Worm (Caenorhabditis elegans) whole organism, late embryonic: Measurements from ENCODE around the gene C04F6.9.

ENCODE experiments used
- C08G9.2 ChIP-seq: sonication (generic microtip); optimal IDR thresholded peaks from 2 replicates; lab custom pipeline; 2016; ENCODE audit warnings: mild to moderate bottlenecking, missing genetic modification characterization, moderate library complexity, missing compliant biosample characterization
- K02D7.2 ChIP-seq: sonication (generic microtip); optimal IDR thresholded peaks from 2 replicates; lab custom pipeline; 2017; ENCODE audit warnings: mild to moderate bottlenecking, missing genetic modification characterization, missing compliant biosample characterization
- K09A11.1 ChIP-seq: sonication (generic microtip); optimal IDR thresholded peaks from 2 replicates; lab custom pipeline; 2017; ENCODE audit warnings: antibody characterized with exemption, mild to moderate bottlenecking, missing genetic modification characterization, missing compliant biosample characterization; ENCODE audit not compliant: insufficient read depth
- T23F11.4 ChIP-seq: fragments of 200-800 bp; sonication (Bioruptor generic); optimal IDR thresholded peaks from 2 replicates; lab custom pipeline; 2018; ENCODE audit warnings: mild to moderate bottlenecking, missing genetic modification characterization, missing compliant biosample characterization
- Y22D7AL.16 ChIP-seq: sonication (generic microtip); optimal IDR thresholded peaks from 2 replicates; lab custom pipeline; 2016; ENCODE audit warnings: missing genetic modification characterization, missing compliant biosample characterization
- ahr-1 ChIP-seq: sonication (generic microtip); optimal IDR thresholded peaks from 2 replicates; lab custom pipeline; 2016; ENCODE audit warnings: missing genetic modification characterization, missing compliant biosample characterization
- ama-1 ChIP-seq: fragments of 150-350 bp; optimal IDR thresholded peaks from 2 replicates; lab custom pipeline; 2014
- ceh-14 ChIP-seq: sonication (generic microtip); optimal IDR thresholded peaks from 2 replicates; lab custom pipeline; 2016; ENCODE audit warnings: missing genotype, missing genetic modification characterization, missing compliant biosample characterization
- ceh-18 ChIP-seq: sonication (generic microtip); optimal IDR thresholded peaks from 2 replicates; lab custom pipeline; 2016; ENCODE audit warnings: missing genetic modification characterization, missing compliant biosample characterization
- ceh-2 ChIP-seq: sonication (generic microtip); optimal IDR thresholded peaks from 2 replicates; lab custom pipeline; 2016; ENCODE audit warnings: missing genotype, missing genetic modification characterization, missing compliant biosample characterization
- ceh-22 ChIP-seq: sonication (generic microtip); optimal IDR thresholded peaks from 2 replicates; lab custom pipeline; 2017; ENCODE audit warnings: missing biosample characterization, missing genetic modification characterization
- ceh-24 ChIP-seq: sonication (generic microtip); optimal IDR thresholded peaks from 2 replicates; lab custom pipeline; 2016; ENCODE audit warnings: mild to moderate bottlenecking, missing genetic modification characterization, missing compliant biosample characterization
- ceh-30 ChIP-seq: fragments of 150-350 bp; optimal IDR thresholded peaks from 2 replicates; lab custom pipeline; 2014; ENCODE audit warnings: missing biosample characterization, missing genetic modification characterization
- ceh-45 ChIP-seq: fragments of 200-800 bp; sonication (Bioruptor generic); IDR thresholded peaks from 2 replicates; pipeline ENCODE4 v1.3.6; 2022; ENCODE audit warnings: missing genetic modification reagents, missing genetic modification characterization, missing compliant biosample characterization
- ceh-48 ChIP-seq: sonication (generic microtip); optimal IDR thresholded peaks from 2 replicates; lab custom pipeline; 2016; ENCODE audit warnings: missing genetic modification characterization, inconsistent platforms, missing compliant biosample characterization
- ceh-6 ChIP-seq: fragments of 200-800 bp; sonication (Bioruptor generic); optimal IDR thresholded peaks from 2 replicates; lab custom pipeline; 2018; ENCODE audit warnings: mild to moderate bottlenecking, missing genetic modification characterization, missing compliant biosample characterization
- ceh-9 ChIP-seq: sonication (generic microtip); optimal IDR thresholded peaks from 2 replicates; lab custom pipeline; 2016; ENCODE audit warnings: mild to moderate bottlenecking, missing genetic modification characterization, inconsistent platforms, missing compliant biosample characterization
- che-1 ChIP-seq: sonication (generic microtip); optimal IDR thresholded peaks from 2 replicates; lab custom pipeline; 2016; ENCODE audit warnings: mild to moderate bottlenecking, missing genetic modification characterization, missing compliant biosample characterization
- dmd-4 ChIP-seq: sonication (generic microtip); optimal IDR thresholded peaks from 2 replicates; lab custom pipeline; 2016; ENCODE audit warnings: borderline replicate concordance, missing genetic modification characterization, missing compliant biosample characterization
- dve-1 ChIP-seq: sonication (generic microtip); optimal IDR thresholded peaks from 2 replicates; lab custom pipeline; 2017; ENCODE audit warnings: antibody characterized with exemption, mild to moderate bottlenecking, missing genetic modification characterization, missing compliant biosample characterization
- elt-2 ChIP-seq: sonication (generic microtip); optimal IDR thresholded peaks from 2 replicates; lab custom pipeline; 2016; ENCODE audit warnings: missing genetic modification reagents, missing genetic modification characterization, missing compliant biosample characterization
- elt-4 ChIP-seq: sonication (generic microtip); optimal IDR thresholded peaks from 2 replicates; lab custom pipeline; 2016; ENCODE audit warnings: missing genetic modification characterization, missing compliant biosample characterization
- fax-1 ChIP-seq: sonication (generic microtip); optimal IDR thresholded peaks from 2 replicates; lab custom pipeline; 2016; ENCODE audit warnings: missing genotype, missing genetic modification characterization, missing compliant biosample characterization
- fkh-10 ChIP-seq: fragments of 150-350 bp; optimal IDR thresholded peaks from 2 replicates; lab custom pipeline; 2014; ENCODE audit warnings: missing biosample characterization, missing genetic modification reagents, missing genetic modification characterization
- gmeb-2 ChIP-seq: sonication (generic microtip); optimal IDR thresholded peaks from 2 replicates; lab custom pipeline; 2016; ENCODE audit warnings: missing genetic modification characterization, inconsistent platforms, missing compliant biosample characterization
- hlh-30 ChIP-seq: sonication (generic microtip); optimal IDR thresholded peaks from 2 replicates; lab custom pipeline; 2017; ENCODE audit warnings: antibody characterized with exemption, missing genetic modification characterization, missing compliant biosample characterization; ENCODE audit not compliant: insufficient read depth
- hlh-8 ChIP-seq: sonication (generic microtip); optimal IDR thresholded peaks from 2 replicates; lab custom pipeline; 2016; ENCODE audit warnings: missing genotype, missing genetic modification characterization, missing compliant biosample characterization
- lim-6 ChIP-seq: sonication (generic microtip); optimal IDR thresholded peaks from 2 replicates; lab custom pipeline; 2016; ENCODE audit warnings: missing genetic modification characterization, missing compliant biosample characterization
- lin-11 ChIP-seq: fragments of 200-800 bp; sonication (Bioruptor generic); optimal IDR thresholded peaks from 2 replicates; lab custom pipeline; 2018; ENCODE audit warnings: mild to moderate bottlenecking, missing genetic modification characterization, missing compliant biosample characterization
- madf-2 ChIP-seq: sonication (generic microtip); optimal IDR thresholded peaks from 2 replicates; lab custom pipeline; 2017; ENCODE audit warnings: missing genetic modification characterization, missing compliant biosample characterization
- nfya-1 ChIP-seq: sonication (generic microtip); optimal IDR thresholded peaks from 2 replicates; lab custom pipeline; 2017; ENCODE audit warnings: missing genetic modification characterization, mild to moderate bottlenecking, missing compliant biosample characterization, antibody characterized with exemption, moderate library complexity
- nhr-232 ChIP-seq: sonication (generic microtip); optimal IDR thresholded peaks from 2 replicates; lab custom pipeline; 2016; ENCODE audit warnings: missing genetic modification characterization, missing compliant biosample characterization
- npax-4 ChIP-seq: sonication (generic microtip); optimal IDR thresholded peaks from 2 replicates; lab custom pipeline; 2016; ENCODE audit warnings: missing genetic modification characterization, missing compliant biosample characterization
- odd-2 ChIP-seq: sonication (generic microtip); optimal IDR thresholded peaks from 2 replicates; lab custom pipeline; 2017; ENCODE audit warnings: antibody characterized with exemption, mild to moderate bottlenecking, missing genetic modification characterization, missing compliant biosample characterization
- pag-3 ChIP-seq: sonication (generic microtip); optimal IDR thresholded peaks from 2 replicates; lab custom pipeline; 2016; ENCODE audit warnings: missing compliant biosample characterization, missing genetic modification characterization, borderline replicate concordance
- pat-9 ChIP-seq: fragments of 200-800 bp; sonication (Bioruptor generic); optimal IDR thresholded peaks from 2 replicates; lab custom pipeline; 2018; ENCODE audit warnings: mild to moderate bottlenecking, missing genetic modification characterization, moderate library complexity, missing compliant biosample characterization
- pax-1 ChIP-seq: fragments of 150-350 bp; optimal IDR thresholded peaks from 2 replicates; lab custom pipeline; 2014; ENCODE audit warnings: missing biosample characterization, missing genetic modification characterization
- pha-2 ChIP-seq: sonication (generic microtip); optimal IDR thresholded peaks from 2 replicates; lab custom pipeline; 2017; ENCODE audit warnings: mild to moderate bottlenecking, missing genetic modification characterization, missing compliant biosample characterization
- pha-4 ChIP-seq: fragments of 150-350 bp; optimal IDR thresholded peaks from 2 replicates; lab custom pipeline; 2018; ENCODE audit warnings: missing biosample characterization, missing genetic modification reagents, missing genetic modification characterization
- pqm-1 ChIP-seq: sonication (generic microtip); optimal IDR thresholded peaks from 2 replicates; lab custom pipeline; 2016; ENCODE audit warnings: missing genetic modification characterization, missing compliant biosample characterization
- pros-1 ChIP-seq: fragments of 150-350 bp; optimal IDR thresholded peaks from 2 replicates; lab custom pipeline; 2014; ENCODE audit warnings: missing biosample characterization, missing genetic modification reagents, missing genetic modification characterization
- rnt-1 ChIP-seq: sonication (generic microtip); optimal IDR thresholded peaks from 2 replicates; lab custom pipeline; 2016; ENCODE audit warnings: missing genetic modification characterization, missing compliant biosample characterization
- sdc-2 ChIP-seq: sonication (generic microtip); optimal IDR thresholded peaks from 2 replicates; lab custom pipeline; 2016; ENCODE audit warnings: missing genotype, missing genetic modification characterization, missing compliant biosample characterization
- sox-2 ChIP-seq: fragments of 200-800 bp; sonication (Bioruptor generic); IDR thresholded peaks from 2 replicates; pipeline ENCODE4 v1.3.6; 2022; ENCODE audit warnings: missing genetic modification reagents, missing genetic modification characterization, missing compliant biosample characterization
- sox-4 ChIP-seq: sonication (generic microtip); optimal IDR thresholded peaks from 2 replicates; lab custom pipeline; 2017; ENCODE audit warnings: mild to moderate bottlenecking, missing genetic modification characterization, inconsistent platforms, missing compliant biosample characterization
- syd-9 ChIP-seq: sonication (generic microtip); optimal IDR thresholded peaks from 2 replicates; lab custom pipeline; 2016; ENCODE audit warnings: mild to moderate bottlenecking, missing genetic modification characterization, moderate library complexity, missing compliant biosample characterization
- tbx-2 ChIP-seq: sonication (generic microtip); optimal IDR thresholded peaks from 2 replicates; lab custom pipeline; 2016; ENCODE audit warnings: missing genetic modification characterization, missing compliant biosample characterization
- tbx-7 ChIP-seq: sonication (generic microtip); optimal IDR thresholded peaks from 2 replicates; lab custom pipeline; 2016; ENCODE audit warnings: missing genotype, missing genetic modification characterization, missing compliant biosample characterization
- ttx-3 ChIP-seq: sonication (generic microtip); optimal IDR thresholded peaks from 2 replicates; lab custom pipeline; 2016; ENCODE audit warnings: missing genetic modification reagents, missing genetic modification characterization, missing compliant biosample characterization
- unc-42 ChIP-seq: sonication (generic microtip); optimal IDR thresholded peaks from 2 replicates; lab custom pipeline; 2016; ENCODE audit warnings: missing genotype, missing genetic modification characterization, missing compliant biosample characterization
- unc-55 ChIP-seq: sonication (generic microtip); optimal IDR thresholded peaks from 2 replicates; lab custom pipeline; 2017; ENCODE audit warnings: missing biosample characterization, missing genetic modification reagents, missing genetic modification characterization
- unc-86 ChIP-seq: sonication (generic microtip); optimal IDR thresholded peaks from 2 replicates; lab custom pipeline; 2016; ENCODE audit warnings: missing genetic modification characterization, missing compliant biosample characterization
- ztf-16 ChIP-seq: sonication (generic microtip); optimal IDR thresholded peaks from 2 replicates; lab custom pipeline; 2017; ENCODE audit warnings: missing genetic modification characterization, missing compliant biosample characterization

C04F6.9 gene

DNA sequence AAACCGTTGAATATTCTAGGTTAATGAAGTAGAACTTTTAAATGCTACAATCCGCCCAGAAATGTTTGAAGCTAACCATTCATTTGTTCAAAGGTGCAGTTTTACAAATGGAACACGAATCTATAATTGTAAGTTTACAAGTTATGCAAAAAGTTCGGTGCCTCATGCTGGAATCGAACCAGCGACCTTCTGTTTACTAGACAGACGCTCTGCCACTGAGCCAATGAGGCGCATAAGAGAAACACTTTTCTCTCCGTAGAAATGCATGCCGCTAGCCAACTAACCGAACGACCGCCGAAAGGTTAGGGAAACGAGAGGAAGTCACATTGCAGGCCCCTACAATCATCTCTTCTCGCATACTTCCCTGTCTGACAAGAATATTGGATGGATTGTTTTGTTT lies 30.5 kb upstream of the C04F6.9 start:
- peak; percentile 61 for TF ChIP-seq fax-1 (tag; lab: Kevin White, UChicago)
- TF ChIP-seq pag-3 (tag; lab: Kevin White, UChicago): no peak
- peak; percentile 84 for TF ChIP-seq sdc-2
- peak; percentile 76 for TF ChIP-seq C08G9.2
- TF ChIP-seq ama-1: no peak
- peak; percentile 48 for TF ChIP-seq dve-1 (tag; lab: Kevin White, UChicago)
- TF ChIP-seq ceh-14 (tag; lab: Kevin White, UChicago): peak; percentile 87
- peak; percentile 57 for TF ChIP-seq ceh-9
- TF ChIP-seq odd-2 (tag; lab: Kevin White, UChicago): no peak
- TF ChIP-seq ttx-3 (tag; lab: Kevin White, UChicago): peak; percentile 87
- TF ChIP-seq syd-9: peak; percentile 79
- TF ChIP-seq ceh-18 (tag; lab: Kevin White, UChicago): peak; percentile 81
- TF ChIP-seq lin-11 (tag; lab: Kevin White, UChicago): peak; percentile 76
- TF ChIP-seq pros-1 (tag; lab: Kevin White, UChicago): no peak
- TF ChIP-seq T23F11.4: peak; percentile 82
- TF ChIP-seq ceh-45 (GFP tag; lab: Robert Waterston, UW): peak; percentile 82
- TF ChIP-seq unc-55: peak; percentile 8
- no peak for TF ChIP-seq tbx-7
- peak; percentile 83 for TF ChIP-seq sox-2
- peak; percentile 89 for TF ChIP-seq ceh-6
- TF ChIP-seq nfya-1 (tag; lab: Kevin White, UChicago): peak; percentile 76
- TF ChIP-seq sox-4 (tag; lab: Kevin White, UChicago): peak; percentile 82
- TF ChIP-seq tbx-2 (tag; lab: Kevin White, UChicago): peak; percentile 83
- TF ChIP-seq pha-2 (tag; lab: Kevin White, UChicago): peak; percentile 78
- peak; percentile 83 for TF ChIP-seq ztf-16 (tag; lab: Kevin White, UChicago)
- peak; percentile 62 for TF ChIP-seq rnt-1 (tag; lab: Kevin White, UChicago)
- peak; percentile 70 for TF ChIP-seq ceh-48 (tag; lab: Kevin White, UChicago)
- TF ChIP-seq ceh-30 (tag; lab: Kevin White, UChicago): peak; percentile 12
- TF ChIP-seq lim-6 (tag; lab: Kevin White, UChicago): peak; percentile 59
- peak; percentile 51 for TF ChIP-seq hlh-30 (tag; lab: Kevin White, UChicago)
- peak; percentile 79 for TF ChIP-seq ceh-24
- no peak for TF ChIP-seq ceh-22
- TF ChIP-seq fkh-10: peak; percentile 22
- TF ChIP-seq pqm-1: peak; percentile 58
- TF ChIP-seq unc-86 (tag; lab: Kevin White, UChicago): peak; percentile 82
- TF ChIP-seq nhr-232 (tag; lab: Kevin White, UChicago): peak; percentile 82
- peak; percentile 65 for TF ChIP-seq npax-4
- TF ChIP-seq hlh-8 (tag; lab: Kevin White, UChicago): peak; percentile 61
- TF ChIP-seq elt-4 (tag; lab: Kevin White, UChicago): no peak
- peak; percentile 87 for TF ChIP-seq elt-2
- peak; percentile 91 for TF ChIP-seq gmeb-2
- TF ChIP-seq ceh-2 (tag; lab: Kevin White, UChicago): peak; percentile 61
- no peak for TF ChIP-seq pax-1 (tag; lab: Kevin White, UChicago)
- peak; percentile 79 for TF ChIP-seq Y22D7AL.16 (tag; lab: Kevin White, UChicago)
- TF ChIP-seq madf-2: peak; percentile 87
- TF ChIP-seq ahr-1 (tag; lab: Kevin White, UChicago): peak; percentile 64
- peak; percentile 80 for TF ChIP-seq pat-9
- peak; percentile 71 for TF ChIP-seq K09A11.1 (tag; lab: Kevin White, UChicago)
- TF ChIP-seq K02D7.2 (tag; lab: Kevin White, UChicago): peak; percentile 67
- peak; percentile 86 for TF ChIP-seq che-1 (tag; lab: Kevin White, UChicago)
- TF ChIP-seq pha-4 (tag; lab: Kevin White, UChicago): no peak
- TF ChIP-seq dmd-4 (tag; lab: Kevin White, UChicago): peak; percentile 77
- TF ChIP-seq unc-42 (tag; lab: Kevin White, UChicago): peak; percentile 56
